Worm (Caenorhabditis elegans): ENCODE data around the gene kars-1.

Gene kars-1

DNA sequence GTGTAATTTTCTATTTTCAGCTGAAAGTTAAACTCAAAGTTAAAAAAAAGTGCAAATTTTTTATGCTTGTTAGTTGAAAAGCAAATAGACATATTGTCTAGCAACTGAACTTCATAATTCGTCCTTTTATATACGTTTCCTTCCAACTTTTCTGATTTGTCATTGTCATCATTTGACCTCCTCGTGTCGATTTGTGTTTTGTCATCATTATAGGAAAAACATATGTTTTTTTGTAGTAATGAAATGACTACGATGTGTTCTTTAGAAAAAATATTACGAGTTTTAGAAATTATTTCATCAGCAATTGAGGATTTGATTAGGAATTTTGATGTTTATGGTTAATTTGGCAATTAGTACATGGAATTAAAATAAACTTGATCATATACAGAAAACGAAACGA is 11.4 kb downstream of the kars-1 start:
- TF ChIP-seq ztf-29 (GFP tag; IDR thresholded peaks at IDR 0.05) (no peak), flt-1 (GFP tag; IDR thresholded peaks at IDR 0.05) (no peak), med-1 (GFP tag; optimal IDR thresholded peaks at IDR 0.05; ENCODE audit: insufficient read depth) (no peak), ztf-23 (GFP tag; IDR thresholded peaks at IDR 0.05) (no peak), cog-1 (tag; optimal IDR thresholded peaks at IDR 0.05) (no peak), T22C8.4 (GFP tag; IDR thresholded peaks at IDR 0.05) (no peak), klf-2 (GFP tag; conservative IDR thresholded peaks at IDR 0.05) (no peak), tab-1 (GFP tag; IDR thresholded peaks at IDR 0.05) (no peak), ref-1 (GFP tag; conservative IDR thresholded peaks at IDR 0.05) (no peak)

DNA sequence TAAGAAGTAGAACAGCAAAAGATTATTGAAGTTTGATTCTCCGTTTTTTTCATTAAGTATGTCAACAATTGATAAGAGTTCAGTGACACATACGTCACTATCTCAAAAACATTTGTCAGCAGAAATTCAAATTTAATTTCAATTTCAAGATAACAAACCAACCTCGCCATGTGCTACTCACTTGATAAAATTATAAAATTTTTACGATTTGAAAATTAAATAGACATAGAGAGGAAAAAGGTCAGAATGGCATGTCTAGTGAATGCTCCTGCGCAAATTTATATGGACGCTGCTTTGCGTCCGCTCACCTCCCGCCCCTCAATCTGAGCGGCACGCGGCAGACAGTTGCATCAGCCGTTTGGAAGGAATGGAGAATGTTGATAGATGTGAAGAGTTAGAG is 12.0 kb downstream of the kars-1 start:
- TF ChIP-seq flt-1 (GFP tag; IDR thresholded peaks at IDR 0.05), result no peak
- no peak for TF ChIP-seq ztf-23 (GFP tag; IDR thresholded peaks at IDR 0.05)
- TF ChIP-seq med-1 (GFP tag; optimal IDR thresholded peaks at IDR 0.05; ENCODE audit: insufficient read depth), result no peak
- no peak for TF ChIP-seq ref-1 (GFP tag; conservative IDR thresholded peaks at IDR 0.05)
- TF ChIP-seq ztf-29 (GFP tag; IDR thresholded peaks at IDR 0.05), result no peak
- TF ChIP-seq T22C8.4 (GFP tag; IDR thresholded peaks at IDR 0.05), result no peak
- no peak for TF ChIP-seq cog-1 (tag; optimal IDR thresholded peaks at IDR 0.05)
- no peak for TF ChIP-seq tab-1 (GFP tag; IDR thresholded peaks at IDR 0.05)
- TF ChIP-seq klf-2 (GFP tag; conservative IDR thresholded peaks at IDR 0.05), result no peak

DNA sequence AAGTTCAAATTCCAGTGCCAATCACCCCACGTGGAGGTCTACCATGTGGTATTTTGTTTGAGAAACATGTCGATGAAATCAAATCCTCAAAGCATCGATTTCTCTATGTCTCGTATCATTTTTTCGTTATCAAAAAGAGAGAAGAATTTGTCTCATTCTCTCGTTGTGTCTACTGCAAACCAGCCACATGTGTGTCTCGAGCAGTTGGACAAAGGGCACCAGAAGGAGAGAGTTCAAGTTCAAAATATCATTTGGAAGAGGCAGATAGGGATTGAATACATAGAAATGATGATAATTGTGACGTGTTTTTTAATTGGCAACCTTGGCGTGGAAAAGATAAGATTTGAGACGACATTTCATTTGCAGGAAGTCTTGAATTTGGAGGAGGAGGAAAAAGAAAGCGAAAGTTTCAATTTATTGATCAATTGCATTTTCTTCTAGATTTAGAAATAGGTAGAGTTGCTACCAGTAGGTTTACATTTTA is 12.9 kb downstream of the kars-1 start:
- no peak for TF ChIP-seq tab-1 (GFP tag; IDR thresholded peaks at IDR 0.05)
- no peak for TF ChIP-seq T22C8.4 (GFP tag; IDR thresholded peaks at IDR 0.05)
- TF ChIP-seq med-1 (GFP tag; optimal IDR thresholded peaks at IDR 0.05; ENCODE audit: insufficient read depth), result no peak
- TF ChIP-seq ztf-23 (GFP tag; IDR thresholded peaks at IDR 0.05), result no peak
- no peak for TF ChIP-seq cog-1 (tag; optimal IDR thresholded peaks at IDR 0.05)
- no peak for TF ChIP-seq ztf-29 (GFP tag; IDR thresholded peaks at IDR 0.05)
- TF ChIP-seq flt-1 (GFP tag; IDR thresholded peaks at IDR 0.05), result no peak
- TF ChIP-seq klf-2 (GFP tag; conservative IDR thresholded peaks at IDR 0.05), result no peak
- no peak for TF ChIP-seq ref-1 (GFP tag; conservative IDR thresholded peaks at IDR 0.05)

DNA sequence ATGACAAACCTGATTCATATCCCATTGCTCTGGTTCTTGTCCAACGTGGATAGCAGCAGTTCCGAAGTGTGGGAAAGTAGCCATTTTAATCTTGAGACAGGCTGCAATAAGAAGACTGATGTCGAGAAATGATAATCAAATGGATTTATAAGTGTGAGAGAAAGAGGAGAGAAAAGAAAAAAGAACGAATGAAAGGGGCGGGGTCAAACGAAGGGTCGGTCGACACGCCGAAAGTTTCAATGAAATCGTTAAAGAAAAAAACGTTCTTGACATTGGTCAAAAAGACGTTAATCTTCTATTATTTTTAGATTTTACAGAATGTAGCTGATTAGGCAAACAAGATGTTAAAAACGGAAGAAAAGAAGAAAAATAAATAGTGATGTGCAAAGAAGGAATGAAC is 14.4 kb downstream of the kars-1 start, which contains the start of gene cth-2:
Gene cth-2 (minus strand): TSS at position 101 of the 400 bp plus-strand sequence.
- TF ChIP-seq ztf-29 (GFP tag; IDR thresholded peaks at IDR 0.05) (no peak), flt-1 (GFP tag; IDR thresholded peaks at IDR 0.05) (no peak), klf-2 (GFP tag; conservative IDR thresholded peaks at IDR 0.05) (no peak), ztf-23 (GFP tag; IDR thresholded peaks at IDR 0.05) (no peak)

DNA sequence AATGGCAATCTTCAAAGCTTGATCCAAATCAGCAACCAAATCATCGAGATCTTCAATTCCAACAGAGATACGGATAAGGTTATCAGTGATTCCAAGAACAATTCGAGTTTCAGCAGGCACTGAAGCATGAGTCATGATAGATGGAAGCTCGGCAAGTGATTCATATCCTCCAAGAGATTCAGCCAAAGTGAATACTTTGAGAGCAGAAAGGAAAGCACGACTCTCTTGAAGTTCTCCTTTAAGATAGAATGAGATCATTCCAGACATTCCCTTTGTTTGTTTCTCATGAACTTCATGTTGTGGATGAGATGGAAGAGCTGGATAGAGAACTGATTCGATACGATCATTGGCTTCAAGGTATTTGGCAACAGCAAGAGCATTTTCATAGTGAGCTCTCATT is 15.9 kb downstream of the kars-1 start:
- TF ChIP-seq ref-1 (GFP tag; conservative IDR thresholded peaks at IDR 0.05), result no peak
- no peak for TF ChIP-seq ztf-29 (GFP tag; IDR thresholded peaks at IDR 0.05)
- TF ChIP-seq ztf-23 (GFP tag; IDR thresholded peaks at IDR 0.05), result no peak
- TF ChIP-seq flt-1 (GFP tag; IDR thresholded peaks at IDR 0.05), result no peak
- no peak for TF ChIP-seq klf-2 (GFP tag; conservative IDR thresholded peaks at IDR 0.05)
- no peak for TF ChIP-seq tab-1 (GFP tag; IDR thresholded peaks at IDR 0.05)
- TF ChIP-seq T22C8.4 (GFP tag; IDR thresholded peaks at IDR 0.05), result no peak
- no peak for TF ChIP-seq med-1 (GFP tag; optimal IDR thresholded peaks at IDR 0.05; ENCODE audit: insufficient read depth)
- TF ChIP-seq cog-1 (tag; optimal IDR thresholded peaks at IDR 0.05), result no peak

DNA sequence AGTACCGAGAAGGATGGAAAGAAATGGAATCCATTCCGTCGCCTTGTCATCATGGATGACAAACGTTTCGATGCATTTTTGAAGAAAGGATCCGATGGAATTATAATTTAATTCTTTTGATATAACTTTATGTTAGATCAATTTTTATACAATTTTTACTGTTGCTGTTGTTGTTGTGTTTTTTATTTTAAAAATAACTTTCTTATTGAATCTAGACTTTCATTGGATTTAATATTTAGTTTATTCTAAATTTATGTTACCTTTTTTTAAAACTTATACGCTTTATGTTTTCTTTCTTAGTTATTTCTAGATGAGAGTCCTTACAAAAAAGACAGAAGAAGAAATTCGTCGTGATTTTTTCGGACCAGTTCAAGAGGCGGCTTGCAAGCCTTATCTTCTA is 17.2 kb downstream of the kars-1 start, which contains the start of gene ZK1127.3:
Gene ZK1127.3 (plus strand): TSS at position 301 of the 400 bp plus-strand sequence.
- TF ChIP-seq med-1 (GFP tag; optimal IDR thresholded peaks at IDR 0.05; ENCODE audit: insufficient read depth), result no peak
- no peak for TF ChIP-seq cog-1 (tag; optimal IDR thresholded peaks at IDR 0.05)
- TF ChIP-seq klf-2 (GFP tag; conservative IDR thresholded peaks at IDR 0.05), result no peak
- TF ChIP-seq ztf-29 (GFP tag; IDR thresholded peaks at IDR 0.05), result no peak
- no peak for TF ChIP-seq tab-1 (GFP tag; IDR thresholded peaks at IDR 0.05)
- no peak for TF ChIP-seq ref-1 (GFP tag; conservative IDR thresholded peaks at IDR 0.05)
- TF ChIP-seq ztf-23 (GFP tag; IDR thresholded peaks at IDR 0.05), result no peak
- TF ChIP-seq flt-1 (GFP tag; IDR thresholded peaks at IDR 0.05), result no peak
- TF ChIP-seq T22C8.4 (GFP tag; IDR thresholded peaks at IDR 0.05), result no peak

DNA sequence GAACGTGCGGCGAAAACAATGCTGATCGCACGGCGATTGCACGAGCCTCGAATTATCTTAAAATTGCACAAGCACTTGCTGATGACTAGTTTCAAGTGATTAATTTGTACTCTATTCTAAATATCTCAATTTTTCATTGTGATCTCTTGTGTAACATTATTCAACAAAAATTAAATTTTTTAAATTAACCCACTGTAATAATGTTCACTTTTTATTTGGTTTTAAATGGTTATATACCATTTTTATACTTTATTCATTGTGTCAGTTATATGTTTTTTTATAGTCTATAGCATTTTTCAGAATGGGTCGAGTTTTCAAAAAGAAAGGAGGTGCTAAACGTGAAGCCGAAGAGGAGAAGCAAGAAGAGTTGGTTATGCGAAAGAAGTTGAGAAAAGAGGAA is 18.6 kb downstream of the kars-1 start, which contains the start of gene ZK1127.4:
Gene ZK1127.4 (plus strand): TSS at position 301 of the 400 bp plus-strand sequence.
- TF ChIP-seq flt-1 (GFP tag; IDR thresholded peaks at IDR 0.05), result no peak
- no peak for TF ChIP-seq cog-1 (tag; optimal IDR thresholded peaks at IDR 0.05)

DNA sequence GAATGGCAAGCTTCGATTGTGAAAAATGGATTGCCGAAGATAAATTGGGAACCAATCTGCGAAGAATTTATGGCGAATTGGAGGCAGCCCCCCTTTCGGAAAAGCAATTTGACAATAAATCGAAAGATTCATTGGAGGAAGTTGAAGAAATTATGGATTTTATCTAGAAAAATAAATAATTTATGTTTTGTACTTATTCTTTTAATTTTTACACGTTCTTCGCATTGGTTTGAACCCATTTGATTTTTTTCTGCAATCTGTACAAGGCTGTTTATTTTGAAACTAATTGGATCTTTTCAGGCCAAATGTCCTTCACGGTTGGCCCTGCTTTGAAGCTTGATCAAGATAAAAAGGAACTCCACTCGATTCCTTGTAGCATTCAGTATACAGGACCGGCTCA is 19.2 kb downstream of the kars-1 start, which contains the start of gene ZK1127.13:
Gene ZK1127.13 (plus strand): TSS at position 301 of the 400 bp plus-strand sequence.
- TF ChIP-seq T22C8.4 (GFP tag; IDR thresholded peaks at IDR 0.05), result no peak
- no peak for TF ChIP-seq med-1 (GFP tag; optimal IDR thresholded peaks at IDR 0.05; ENCODE audit: insufficient read depth)
- no peak for TF ChIP-seq flt-1 (GFP tag; IDR thresholded peaks at IDR 0.05)
- TF ChIP-seq tab-1 (GFP tag; IDR thresholded peaks at IDR 0.05), result no peak
- TF ChIP-seq ref-1 (GFP tag; conservative IDR thresholded peaks at IDR 0.05), result no peak
- TF ChIP-seq klf-2 (GFP tag; conservative IDR thresholded peaks at IDR 0.05), result no peak
- no peak for TF ChIP-seq ztf-29 (GFP tag; IDR thresholded peaks at IDR 0.05)
- TF ChIP-seq cog-1 (tag; optimal IDR thresholded peaks at IDR 0.05), result no peak
- no peak for TF ChIP-seq ztf-23 (GFP tag; IDR thresholded peaks at IDR 0.05)

DNA sequence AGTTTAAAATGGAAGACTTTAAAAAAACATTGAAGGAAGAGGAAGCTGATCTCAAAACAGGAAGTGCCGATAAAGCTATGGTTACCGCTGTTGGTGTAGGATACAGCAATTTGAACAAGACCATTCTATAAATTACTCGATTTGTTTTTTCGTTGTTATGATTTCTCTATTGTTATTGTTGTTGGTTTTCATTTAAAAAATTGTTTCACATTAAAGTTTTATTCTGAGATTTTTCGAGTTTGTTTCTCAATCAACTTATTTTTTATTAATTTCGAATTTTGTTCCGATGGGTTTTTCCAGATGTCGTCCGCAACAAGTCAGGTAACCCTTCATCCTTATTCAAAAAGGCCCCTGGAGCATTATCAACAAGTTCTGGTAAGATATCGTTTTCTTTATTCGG is 20.4 kb downstream of the kars-1 start, which contains the start of gene ZK1127.12:
Gene ZK1127.12 (plus strand): TSS at position 301 of the 400 bp plus-strand sequence.
- TF ChIP-seq tab-1 (GFP tag; IDR thresholded peaks at IDR 0.05) (no peak), ref-1 (GFP tag; conservative IDR thresholded peaks at IDR 0.05) (no peak), med-1 (GFP tag; optimal IDR thresholded peaks at IDR 0.05; ENCODE audit: insufficient read depth) (no peak), T22C8.4 (GFP tag; IDR thresholded peaks at IDR 0.05) (no peak), ztf-23 (GFP tag; IDR thresholded peaks at IDR 0.05) (no peak), cog-1 (tag; optimal IDR thresholded peaks at IDR 0.05) (no peak), ztf-29 (GFP tag; IDR thresholded peaks at IDR 0.05) (no peak), klf-2 (GFP tag; conservative IDR thresholded peaks at IDR 0.05) (no peak), flt-1 (GFP tag; IDR thresholded peaks at IDR 0.05) (no peak)
